Worm (Caenorhabditis elegans) whole organism, L4 larva: ENCODE results near the gene ahsa-1.

Experiments
- F44E2.7 ChIP-seq: fragments of 200-800 bp; sonication (Bioruptor generic); IDR thresholded peaks from 2 replicates; pipeline ENCODE4 v2.1.2; 2022; ENCODE audit warnings: missing genetic modification characterization, missing compliant biosample characterization
- T20F7.1 ChIP-seq: fragments of 200-800 bp; sonication (Bioruptor generic); optimal IDR thresholded peaks from 2 replicates; lab custom pipeline; 2018; ENCODE audit warnings: mild to moderate bottlenecking, missing genetic modification characterization, missing compliant biosample characterization
- Y5F2A.4 ChIP-seq: fragments of 200-800 bp; sonication (Bioruptor generic); optimal IDR thresholded peaks from 2 replicates; lab custom pipeline; 2018; ENCODE audit warnings: mild to moderate bottlenecking, missing genetic modification characterization, missing compliant biosample characterization
- ZK337.2 ChIP-seq: fragments of 200-800 bp; sonication (Bioruptor generic); IDR thresholded peaks from 2 replicates; pipeline ENCODE4 v1.3.6; 2022; ENCODE audit warnings: missing genetic modification reagents, missing genetic modification characterization, missing compliant biosample characterization
- aha-1 ChIP-seq: fragments of 150-350 bp; peaks from one replicate; lab custom pipeline; 2014; ENCODE audit warnings: missing biosample characterization, missing genetic modification characterization
- ceh-20 ChIP-seq: fragments of 200-800 bp; sonication (Bioruptor generic); IDR thresholded peaks from 2 replicates; pipeline ENCODE4 v1.3.6; 2022; ENCODE audit warnings: missing genetic modification reagents, missing genetic modification characterization, missing compliant biosample characterization
- ceh-28 ChIP-seq: fragments of 150-350 bp; optimal IDR thresholded peaks from 2 replicates; lab custom pipeline; 2014; ENCODE audit warnings: missing biosample characterization, missing genetic modification reagents, missing genetic modification characterization
- ceh-44 ChIP-seq: fragments of 200-800 bp; sonication (Bioruptor generic); IDR thresholded peaks from 2 replicates; pipeline ENCODE4 v1.3.6; 2022; ENCODE audit warnings: missing genetic modification reagents, missing genetic modification characterization, missing compliant biosample characterization
- ceh-62 ChIP-seq: sonication (generic microtip); optimal IDR thresholded peaks from 2 replicates; lab custom pipeline; 2017; ENCODE audit warnings: missing biosample characterization, missing genetic modification characterization
- ces-1 ChIP-seq: fragments of 150-350 bp; sonication (generic microtip); optimal IDR thresholded peaks from 4 replicates; lab custom pipeline; 2014; ENCODE audit warnings: missing biosample characterization, missing genetic modification reagents, missing genetic modification characterization
- daf-12 ChIP-seq: fragments of 150-350 bp; optimal IDR thresholded peaks from 2 replicates; lab custom pipeline; 2014; ENCODE audit warnings: missing biosample characterization, missing genetic modification reagents, missing genetic modification characterization
- daf-16 ChIP-seq, 3 experiments: sonication (generic microtip); optimal IDR thresholded peaks; 2 replicates each; lab custom pipeline; 2016 to 2017; ENCODE audit warnings: missing genetic modification characterization in 3 of 3, missing genetic modification reagents in 3 of 3, mild to moderate bottlenecking in 2 of 3, missing compliant biosample characterization in 2 of 3, missing biosample characterization in 1 of 3, moderate library complexity in 1 of 3
- dmd-6 ChIP-seq: fragments of 200-800 bp; sonication (Bioruptor generic); IDR thresholded peaks from 2 replicates; pipeline ENCODE4 v1.3.6; 2022; ENCODE audit warnings: missing genetic modification reagents, missing genetic modification characterization, missing compliant biosample characterization
- dmd-8 ChIP-seq: fragments of 200-800 bp; sonication (Bioruptor generic); IDR thresholded peaks from 2 replicates; pipeline ENCODE4 v1.3.6; 2022; ENCODE audit warnings: missing genetic modification characterization, missing compliant biosample characterization
- dmd-9 ChIP-seq: fragments of 200-800 bp; sonication (Bioruptor generic); IDR thresholded peaks from 2 replicates; pipeline ENCODE4 v1.3.6; 2022; ENCODE audit warnings: missing genetic modification reagents, missing genetic modification characterization, missing compliant biosample characterization
- dpl-1 ChIP-seq: fragments of 150-350 bp; optimal IDR thresholded peaks from 2 replicates; lab custom pipeline; 2014; ENCODE audit warnings: missing biosample characterization, missing genetic modification reagents, missing genetic modification characterization
- fkh-10 ChIP-seq: fragments of 150-350 bp; optimal IDR thresholded peaks from 2 replicates; lab custom pipeline; 2014; ENCODE audit warnings: missing biosample characterization, missing genetic modification reagents, missing genetic modification characterization
- hif-1 ChIP-seq, 2 experiments: sonication (generic microtip); optimal IDR thresholded peaks; 2 replicates each; lab custom pipeline; 2016 to 2017; ENCODE audit warnings: missing compliant biosample characterization in 2 of 2, missing genetic modification characterization in 2 of 2, missing genetic modification reagents in 2 of 2, missing genotype in 2 of 2, mild to moderate bottlenecking in 1 of 2
- hmg-1.1 ChIP-seq: fragments of 200-800 bp; sonication (Bioruptor generic); IDR thresholded peaks from 2 replicates; pipeline ENCODE4 v1.3.6; 2022; ENCODE audit warnings: missing genetic modification reagents, missing genetic modification characterization, missing compliant biosample characterization
- jun-1 ChIP-seq: fragments of 150-350 bp; optimal IDR thresholded peaks from 2 replicates; lab custom pipeline; 2014; ENCODE audit warnings: missing biosample characterization, missing genetic modification reagents, missing genetic modification characterization
- lin-13 ChIP-seq: fragments of 150-350 bp; optimal IDR thresholded peaks from 2 replicates; lab custom pipeline; 2014; ENCODE audit warnings: missing biosample characterization, missing genetic modification reagents, missing genetic modification characterization
- lin-38 ChIP-seq: fragments of 200-800 bp; sonication (Bioruptor generic); IDR thresholded peaks from 2 replicates; pipeline ENCODE4 v1.3.6; 2022; ENCODE audit warnings: missing genetic modification reagents, missing genetic modification characterization, missing compliant biosample characterization
- lir-3 ChIP-seq: sonication (generic microtip); optimal IDR thresholded peaks from 2 replicates; lab custom pipeline; 2016; ENCODE audit warnings: mild to moderate bottlenecking, missing genetic modification characterization, missing compliant biosample characterization
- lsy-2 ChIP-seq, 2 experiments: fragments of 150-350 bp in 1 of 2; sonication (generic microtip) in 1 of 2; optimal IDR thresholded peaks; 2 replicates each; lab custom pipeline; 2014 to 2017; ENCODE audit warnings: missing biosample characterization in 2 of 2, missing genetic modification characterization in 2 of 2
- madf-9 ChIP-seq: fragments of 200-800 bp; sonication (Bioruptor generic); conservative IDR thresholded peaks from 2 replicates; pipeline ENCODE4 v1.3.6; 2022; ENCODE audit warnings: missing genetic modification reagents, missing genetic modification characterization, missing compliant biosample characterization
- mep-1 ChIP-seq: fragments of 150-350 bp; sonication (generic microtip); optimal IDR thresholded peaks from 3 replicates; lab custom pipeline; 2014; ENCODE audit warnings: missing biosample characterization, missing genetic modification characterization
- mes-2 ChIP-seq: sonication (generic microtip); optimal IDR thresholded peaks from 2 replicates; lab custom pipeline; 2016; ENCODE audit warnings: missing genotype, mild to moderate bottlenecking, missing genetic modification characterization, missing compliant biosample characterization; ENCODE audit not compliant: poor library complexity, severe bottlenecking
- mxl-2 ChIP-seq: fragments of 200-800 bp; sonication (Bioruptor generic); conservative IDR thresholded peaks from 2 replicates; pipeline ENCODE4 v1.3.6; 2022; ENCODE audit warnings: missing genetic modification reagents, missing genetic modification characterization, missing compliant biosample characterization
- nhr-102 ChIP-seq: sonication (generic microtip); optimal IDR thresholded peaks from 2 replicates; lab custom pipeline; 2016; ENCODE audit warnings: mild to moderate bottlenecking, missing genetic modification characterization, moderate library complexity, missing compliant biosample characterization
- nhr-111 ChIP-seq: fragments of 200-800 bp; sonication (Bioruptor generic); optimal IDR thresholded peaks from 2 replicates; lab custom pipeline; 2018; ENCODE audit warnings: mild to moderate bottlenecking, missing genetic modification characterization, missing compliant biosample characterization
- nhr-41 ChIP-seq: fragments of 200-800 bp; sonication (Bioruptor generic); IDR thresholded peaks from 2 replicates; pipeline ENCODE4 v1.3.6; 2022; ENCODE audit warnings: missing genetic modification reagents, missing genetic modification characterization, missing compliant biosample characterization
- nhr-48 ChIP-seq: sonication (generic microtip); optimal IDR thresholded peaks from 2 replicates; lab custom pipeline; 2016; ENCODE audit warnings: mild to moderate bottlenecking, missing genetic modification characterization, missing compliant biosample characterization
- nhr-6 ChIP-seq: fragments of 150-350 bp; optimal IDR thresholded peaks from 2 replicates; lab custom pipeline; 2014; ENCODE audit warnings: missing biosample characterization, missing genetic modification characterization
- nhr-76 ChIP-seq: fragments of 150-350 bp; optimal IDR thresholded peaks from 2 replicates; lab custom pipeline; 2014; ENCODE audit warnings: missing biosample characterization, missing genetic modification characterization
- nhr-77 ChIP-seq: fragments of 150-350 bp; optimal IDR thresholded peaks from 2 replicates; lab custom pipeline; 2014; ENCODE audit warnings: missing biosample characterization, missing genetic modification characterization
- rbr-2 ChIP-seq: sonication (generic microtip); optimal IDR thresholded peaks from 2 replicates; lab custom pipeline; 2016; ENCODE audit warnings: missing genotype, missing genetic modification characterization, missing compliant biosample characterization
- saeg-2 ChIP-seq: fragments of 200-800 bp; sonication (Bioruptor generic); IDR thresholded peaks from 2 replicates; pipeline ENCODE4 v1.3.6; 2022; ENCODE audit warnings: missing genetic modification reagents, missing genetic modification characterization, missing compliant biosample characterization
- set-16 ChIP-seq: fragments of 200-800 bp; sonication (Bioruptor generic); IDR thresholded peaks from 2 replicates; pipeline ENCODE4 v1.3.6; 2022; ENCODE audit warnings: missing genetic modification reagents, missing genetic modification characterization, missing compliant biosample characterization
- spr-1 ChIP-seq: sonication (generic microtip); optimal IDR thresholded peaks from 2 replicates; lab custom pipeline; 2016; ENCODE audit warnings: mild to moderate bottlenecking, missing genetic modification characterization, missing compliant biosample characterization
- tra-1 ChIP-seq: fragments of 200-800 bp; sonication (Bioruptor generic); IDR thresholded peaks from 2 replicates; pipeline ENCODE4 v1.3.6; 2022; ENCODE audit warnings: missing genetic modification reagents, missing genetic modification characterization, missing compliant biosample characterization
- unc-62 ChIP-seq, 3 experiments: fragments of 150-350 bp in 1 of 3; sonication (generic microtip); optimal IDR thresholded peaks in 2 of 3; peaks in 1 of 3; 1 replicate in 1 of 3; 2 replicates in 2 of 3; lab custom pipeline; 2014 to 2017; ENCODE audit warnings: missing biosample characterization in 3 of 3, missing genetic modification characterization in 3 of 3, missing genetic modification reagents in 3 of 3, missing genotype in 1 of 3
- vab-7 ChIP-seq: fragments of 200-800 bp; sonication (Bioruptor generic); IDR thresholded peaks from 2 replicates; pipeline ENCODE4 v1.3.6; 2022; ENCODE audit warnings: missing genetic modification reagents, missing genetic modification characterization, missing compliant biosample characterization
- ztf-11 ChIP-seq: fragments of 150-350 bp; optimal IDR thresholded peaks from 2 replicates; lab custom pipeline; 2014; ENCODE audit warnings: missing biosample characterization, missing genetic modification characterization

Gene ahsa-1

DNA sequence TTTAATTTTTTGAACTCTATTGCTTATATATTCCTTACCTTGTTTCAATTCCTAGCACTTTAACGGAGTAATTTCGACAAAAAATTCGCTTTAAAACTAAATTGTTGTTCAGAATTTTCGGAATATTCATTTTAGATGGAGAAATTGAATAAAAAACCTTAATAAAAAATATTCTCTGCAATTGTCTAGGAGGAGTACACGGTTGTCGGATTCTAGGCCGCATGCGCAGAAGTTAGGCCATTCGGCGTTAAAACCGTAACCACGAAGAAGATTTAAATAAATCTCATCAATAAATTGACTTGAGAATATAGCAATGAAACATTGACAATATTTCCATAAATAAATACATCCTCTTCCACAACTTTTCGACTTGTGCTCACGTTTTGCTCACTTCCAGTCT lies 2.9 kb downstream of the ahsa-1 start, which contains the start of the genes C01G10.10 and C01G10.9 (continued):
- TF ChIP-seq nhr-48 (tag; lab: Kevin White, UChicago), result peak; percentile 1
- no peak for TF ChIP-seq set-16
- TF ChIP-seq dpl-1 (GFP tag; lab: Kevin White, UChicago), result peak; percentile 63
- TF ChIP-seq spr-1 (tag; lab: Kevin White, UChicago), result peak; percentile 31
- no peak for TF ChIP-seq jun-1
- TF ChIP-seq hif-1 (tag; optimal IDR thresholded peaks at IDR 0.05; lab: Kevin White, UChicago), result peak in 1 of 2 experiments; percentile 80
- peak; percentile 31 for TF ChIP-seq aha-1 (tag; lab: Kevin White, UChicago)
- peak; percentile 33 for TF ChIP-seq T20F7.1 (GFP tag; lab: Kevin White, UChicago)
- TF ChIP-seq nhr-6 (tag; lab: Kevin White, UChicago), result peak; percentile 69
- 0 out of 2 replicates have a peak, but pooled peaks have one; percentile 69 for TF ChIP-seq ZK337.2 (GFP tag; lab: Robert Waterston, UW)
- TF ChIP-seq lin-38, result peak; percentile 74
- TF ChIP-seq nhr-77, result no peak
- no peak for TF ChIP-seq daf-12 (tag; lab: Kevin White, UChicago)
- TF ChIP-seq lin-13 (GFP tag; lab: Kevin White, UChicago), result peak; percentile 49
- TF ChIP-seq madf-9, result 0 out of 2 replicates have a peak, but pooled peaks have one; percentile 24
- TF ChIP-seq mep-1, result peak; percentile 48
- TF ChIP-seq Y5F2A.4 (GFP tag; lab: Kevin White, UChicago), result no peak
- TF ChIP-seq nhr-102 (tag; lab: Kevin White, UChicago), result peak; percentile 8
- TF ChIP-seq ztf-11 (tag; lab: Kevin White, UChicago), result no peak
- peak in 1 of 2 experiments; percentile 80 for TF ChIP-seq lsy-2 (tag; optimal IDR thresholded peaks at IDR 0.05; lab: Kevin White, UChicago)
- TF ChIP-seq dmd-9 (GFP tag; lab: Robert Waterston, UW), result peak; percentile 58; the same call in 1 of the 2 replicates
- peak; percentile 36 for TF ChIP-seq rbr-2 (tag; lab: Kevin White, UChicago)

DNA sequence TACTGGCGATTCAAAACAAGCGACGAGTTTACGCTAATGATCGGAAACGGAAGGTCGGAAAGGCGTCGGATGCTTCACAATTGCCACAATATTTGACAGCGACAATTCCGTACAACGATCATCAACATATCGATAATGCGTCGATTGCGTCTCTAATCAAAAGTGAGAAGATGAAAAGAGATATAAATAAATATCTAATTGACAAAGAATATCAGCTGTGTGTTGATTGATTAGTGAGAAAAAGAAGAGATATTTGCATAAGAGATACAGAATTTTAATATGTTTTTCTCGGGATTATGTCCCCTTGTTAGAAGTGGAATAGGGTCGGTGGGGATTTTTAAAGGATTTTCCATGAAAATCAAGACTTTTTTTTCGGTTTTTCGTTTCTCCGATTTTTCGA lies 6.6 kb downstream of the ahsa-1 start:
- TF ChIP-seq rbr-2 (tag; lab: Kevin White, UChicago) (no peak), nhr-76 (tag; lab: Kevin White, UChicago) (no peak), nhr-48 (tag; lab: Kevin White, UChicago) (no peak), lir-3 (tag; lab: Kevin White, UChicago) (no peak), nhr-111 (GFP tag; lab: Kevin White, UChicago) (no peak), ceh-28 (tag; lab: Kevin White, UChicago) (no peak), tra-1 (GFP tag; lab: Robert Waterston, UW) (no peak), F44E2.7 (GFP tag; lab: Robert Waterston, UW) (no peak), saeg-2 (GFP tag; lab: Robert Waterston, UW) (no peak), ceh-44 (no peak), dmd-6 (GFP tag; lab: Robert Waterston, UW) (no peak)

- TF ChIP-seq unc-62 (GFP tag; optimal IDR thresholded peaks at IDR 0.05 in 1 of 2; lab: Kevin White, UChicago), result peak in 1 of 2 experiments; percentile 25
- TF ChIP-seq unc-62 (tag; optimal IDR thresholded peaks at IDR 0.05; lab: Kevin White, UChicago), result no peak
- no peak for TF ChIP-seq dmd-8
- peak; percentile 80 for TF ChIP-seq aha-1 (tag; lab: Kevin White, UChicago)
- peak; percentile 10 for TF ChIP-seq mes-2 (tag; lab: Kevin White, UChicago)
- TF ChIP-seq nhr-41 (GFP tag; lab: Robert Waterston, UW), result no peak
- no peak for TF ChIP-seq mxl-2 (GFP tag; lab: Robert Waterston, UW)
- peak; percentile 82 for TF ChIP-seq fkh-10 (GFP tag; lab: Kevin White, UChicago)
- peak; percentile 65 for TF ChIP-seq hmg-1.1 (GFP tag; lab: Robert Waterston, UW)
- no peak for TF ChIP-seq ceh-20 (GFP tag; lab: Robert Waterston, UW)
- peak; percentile 35 for TF ChIP-seq ceh-28 (tag; lab: Kevin White, UChicago)
- TF ChIP-seq ceh-62 (tag; lab: Kevin White, UChicago), result no peak
- TF ChIP-seq rbr-2 (tag; lab: Kevin White, UChicago), result peak; percentile 43
- TF ChIP-seq vab-7 (GFP tag; lab: Robert Waterston, UW), result no peak
- no peak for TF ChIP-seq daf-16 (GFP tag; optimal IDR thresholded peaks at IDR 0.05; lab: Kevin White, UChicago)
- no peak for TF ChIP-seq daf-16 (tag; optimal IDR thresholded peaks at IDR 0.05; lab: Kevin White, UChicago)
- TF ChIP-seq lsy-2 (tag; optimal IDR thresholded peaks at IDR 0.05; lab: Kevin White, UChicago), result peak in 1 of 2 experiments; percentile 32
- TF ChIP-seq ces-1, result no peak
Observed at ce11 chrV:15074907-15075306, 10.3 kb downstream of the ahsa-1 start.
